Worm (Caenorhabditis elegans) whole organism, early embryonic: Measurements from ENCODE around the gene cogc-4.

Experiments
- pes-1 ChIP-seq: fragments of 200-800 bp; sonication (Bioruptor generic); IDR thresholded peaks from 2 replicates; pipeline ENCODE4 v1.3.6; 2022; ENCODE audit warnings: missing genetic modification reagents, missing genetic modification characterization, missing compliant biosample characterization
- scrt-1 ChIP-seq: fragments of 200-800 bp; sonication (Bioruptor generic); IDR thresholded peaks from 2 replicates; pipeline ENCODE4 v1.3.6; 2022; ENCODE audit warnings: missing genetic modification characterization, missing compliant biosample characterization
- tbx-11 ChIP-seq: fragments of 200-800 bp; sonication (Bioruptor generic); IDR thresholded peaks from 2 replicates; pipeline ENCODE4 v1.3.6; 2022; ENCODE audit warnings: missing genetic modification characterization, missing compliant biosample characterization

The cogc-4 gene

ce11 chrII:1453707-1454106, 50.5 kb downstream of the cogc-4 start:
- TF ChIP-seq pes-1 (GFP tag; lab: Robert Waterston, UW), result peak; percentile 41; the same call in 1 of the 2 replicates
- peak; percentile 53; the same call in 1 of the 2 replicates for TF ChIP-seq scrt-1 (GFP tag; lab: Robert Waterston, UW)

- TF ChIP-seq pes-1 (GFP tag; lab: Robert Waterston, UW), result peak; percentile 75
- peak; percentile 60; the same call in 1 of the 2 replicates for TF ChIP-seq tbx-11 (GFP tag; lab: Robert Waterston, UW)
Measured at ce11 chrII:1457784-1458183, 54.5 kb downstream of the cogc-4 start.
